Fruit fly (Drosophila melanogaster): Measurements from ENCODE around the gene CG12984.

CG12984 gene

dm6 chr3L:21034281-21035221, 43.1 kb downstream of the CG12984 start, which contains the start of gene siz (continued):
- TF ChIP-seq gcm (GFP tag; optimal IDR thresholded peaks at IDR 0.05) (peak; percentile 26), cg (GFP tag; optimal IDR thresholded peaks at IDR 0.05) (no peak), HHEX (GFP tag; optimal IDR thresholded peaks at IDR 0.05) (no peak), CG12104 (GFP tag; optimal IDR thresholded peaks at IDR 0.05) (no peak), slbo (GFP tag; IDR thresholded peaks at IDR 0.05) (no peak), Kr (GFP tag; optimal IDR thresholded peaks at IDR 0.05) (no peak), pb (GFP tag; optimal IDR thresholded peaks at IDR 0.05) (no peak), Sox102F (GFP tag; optimal IDR thresholded peaks at IDR 0.05) (no peak), tx (GFP tag; optimal IDR thresholded peaks at IDR 0.05) (no peak), croc (GFP tag; conservative IDR thresholded peaks at IDR 0.05) (no peak), pho (GFP tag; optimal IDR thresholded peaks at IDR 0.05) (peak; percentile 25), h (optimal IDR thresholded peaks at IDR 0.05) (no peak), crol (GFP tag; IDR thresholded peaks at IDR 0.05) (peak; percentile 82), CG7556 (GFP tag; optimal IDR thresholded peaks at IDR 0.05) (peak; percentile 26), Lim3 (GFP tag; IDR thresholded peaks at IDR 0.05) (no peak), CG12391 (tag; optimal IDR thresholded peaks at IDR 0.05) (peak; percentile 75), HmgZ (tag; optimal IDR thresholded peaks at IDR 0.05) (peak; percentile 67), Blimp-1 (GFP tag; optimal IDR thresholded peaks at IDR 0.05) (no peak), B-H1 (GFP tag; IDR thresholded peaks at IDR 0.05) (no peak; the same call in 2 of the 3 replicates), emc (GFP tag; optimal IDR thresholded peaks at IDR 0.05) (no peak), Gsc (GFP tag; IDR thresholded peaks at IDR 0.05) (no peak), D (optimal IDR thresholded peaks at IDR 0.05) (no peak), D (GFP tag; optimal IDR thresholded peaks at IDR 0.05) (no peak), ac (GFP tag; optimal IDR thresholded peaks at IDR 0.05) (no peak), chinmo (GFP tag; IDR thresholded peaks at IDR 0.05; ENCODE audit: partially characterized antibody) (peak; percentile 76; the same call in 1 of the 4 replicates), CG15073 (GFP tag; optimal IDR thresholded peaks at IDR 0.05) (no peak), mld (GFP tag; IDR thresholded peaks at IDR 0.05; ENCODE audit: partially characterized antibody) (no peak), sob (GFP tag; IDR thresholded peaks at IDR 0.05) (peak; percentile 35; the same call in 1 of the 2 replicates), zf30C (GFP tag; optimal IDR thresholded peaks at IDR 0.05) (no peak), ftz-f1 (GFP tag; optimal IDR thresholded peaks at IDR 0.05) (peak; percentile 33), Xbp1 (GFP tag; optimal IDR thresholded peaks at IDR 0.05) (no peak), org-1 (GFP tag; optimal IDR thresholded peaks at IDR 0.05) (no peak), sc (optimal IDR thresholded peaks at IDR 0.05) (no peak), sc (GFP tag; optimal IDR thresholded peaks at IDR 0.05) (no peak), fd64A (GFP tag; optimal IDR thresholded peaks at IDR 0.05) (no peak), mirr (GFP tag; optimal IDR thresholded peaks at IDR 0.05) (peak; percentile 42), Oli (tag; optimal IDR thresholded peaks at IDR 0.05) (no peak), CG10565 (GFP tag; optimal IDR thresholded peaks at IDR 0.05) (no peak), az2 (GFP tag; optimal IDR thresholded peaks at IDR 0.05) (no peak), pum (GFP tag; optimal IDR thresholded peaks at IDR 0.05) (no peak), CG1233 (GFP tag; optimal IDR thresholded peaks at IDR 0.05) (no peak), CG4730 (GFP tag; IDR thresholded peaks at IDR 0.05) (no peak), yki (optimal IDR thresholded peaks at IDR 0.05) (no peak), CG2678 (tag; optimal IDR thresholded peaks at IDR 0.05) (peak; percentile 50), HmgD (GFP tag; optimal IDR thresholded peaks at IDR 0.05) (peak; percentile 17), inv (GFP tag; IDR thresholded peaks at IDR 0.05; ENCODE audit: partially characterized antibody) (no peak), CG11247 (GFP tag; IDR thresholded peaks at IDR 0.05) (no peak), Vsx1 (GFP tag; optimal IDR thresholded peaks at IDR 0.05) (no peak), CG1529 (GFP tag; optimal IDR thresholded peaks at IDR 0.05) (no peak), CG4360 (GFP tag; IDR thresholded peaks at IDR 0.05) (no peak)
